Worm (Caenorhabditis elegans) whole organism, L1 larva: ENCODE results near the gene sod-5.

ENCODE experiments used
- alr-1 ChIP-seq: fragments of 200-800 bp; sonication (Bioruptor generic); optimal IDR thresholded peaks from 2 replicates; lab custom pipeline; 2018; ENCODE audit warnings: borderline replicate concordance, mild to moderate bottlenecking, missing genetic modification characterization, missing compliant biosample characterization
- ceh-63 ChIP-seq: fragments of 200-800 bp; sonication (Bioruptor generic); optimal IDR thresholded peaks from 2 replicates; lab custom pipeline; 2018; ENCODE audit warnings: mild to moderate bottlenecking, missing genetic modification characterization, missing compliant biosample characterization
- fos-1 ChIP-seq: fragments of 150-350 bp; optimal IDR thresholded peaks from 2 replicates; lab custom pipeline; 2014; ENCODE audit warnings: missing biosample characterization, missing genetic modification characterization
- lin-15B ChIP-seq: fragments of 150-350 bp; sonication (generic microtip); optimal IDR thresholded peaks from 3 replicates; lab custom pipeline; 2014; ENCODE audit warnings: missing biosample characterization, missing genetic modification characterization
- nhr-28 ChIP-seq: fragments of 150-350 bp; optimal IDR thresholded peaks from 2 replicates; lab custom pipeline; 2014; ENCODE audit warnings: missing biosample characterization, missing genetic modification characterization
- pag-3 ChIP-seq: sonication (generic microtip); optimal IDR thresholded peaks from 2 replicates; lab custom pipeline; 2017; ENCODE audit warnings: missing genetic modification characterization, mild to moderate bottlenecking, missing compliant biosample characterization, antibody characterized with exemption, borderline replicate concordance; ENCODE audit not compliant: insufficient read depth
- unc-62 ChIP-seq: fragments of 150-350 bp; optimal IDR thresholded peaks from 2 replicates; lab custom pipeline; 2014; ENCODE audit warnings: missing biosample characterization, missing genetic modification reagents, missing genetic modification characterization

DNA sequence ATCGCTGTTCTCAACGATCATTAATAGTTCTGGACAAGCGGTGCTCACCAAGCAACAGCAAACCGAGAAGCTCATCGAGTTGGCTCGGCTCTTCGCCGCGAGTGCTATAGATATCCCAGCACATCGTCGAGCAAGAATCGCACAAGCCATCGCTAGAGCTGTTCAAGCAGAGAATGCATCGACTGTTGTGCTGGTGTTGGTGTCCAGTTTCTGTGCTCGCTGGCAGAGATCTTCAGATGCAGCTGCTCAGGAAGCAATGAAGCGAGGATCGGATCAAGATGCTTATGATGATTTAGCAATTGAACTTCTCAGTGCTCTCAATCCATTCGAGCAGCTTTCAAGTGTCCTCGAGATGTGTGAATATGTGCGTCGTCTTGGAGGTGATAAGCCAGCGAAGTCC lies 10.7 kb downstream of the sod-5 start:
- TF ChIP-seq pag-3 (tag; lab: Kevin White, UChicago) (no peak), fos-1 (tag; lab: Kevin White, UChicago) (no peak), ceh-63 (GFP tag; lab: Kevin White, UChicago) (no peak), lin-15B (no peak), alr-1 (tag; lab: Kevin White, UChicago) (no peak), nhr-28 (tag; lab: Kevin White, UChicago) (no peak), unc-62 (GFP tag; lab: Kevin White, UChicago) (no peak)
